Fruit fly (Drosophila melanogaster) whole organism: ENCODE results near the gene Vta1.

Experiments
- pan ChIP-seq: fragments of >200 bp; optimal IDR thresholded peaks from 2 replicates; lab custom pipeline; 2017
- usp ChIP-seq: fragments of >200 bp; optimal IDR thresholded peaks from 2 replicates; lab custom pipeline; 2017; ENCODE audit warnings: missing biosample characterization, missing genetic modification characterization, mixed read lengths

- TF ChIP-seq usp (GFP tag; lab: Kevin White, UChicago), result no peak
- no peak for TF ChIP-seq pan
Measured at dm6 chr3L:1688161-1688560, 35.5 kb upstream of the Vta1 start.
